Fruit fly (Drosophila melanogaster) whole organism, embryonic: ENCODE data around the gene Gale.
A peak's percentile ranks its signal among the peaks of the same experiment; 100 is the strongest.

Experiments used
- Asciz ChIP-seq: fragments of 200-800 bp; sonication (Bioruptor generic); optimal IDR thresholded peaks from 2 replicates; lab custom pipeline; 2017; ENCODE audit warnings: missing biosample characterization, mild to moderate bottlenecking, missing genetic modification characterization, missing genetic modification reagents
- CG10321 ChIP-seq: fragments of 200-800 bp; sonication (Bioruptor generic); IDR thresholded peaks from 2 replicates; pipeline ENCODE4 v1.3.6; 2022; ENCODE audit warnings: missing biosample characterization, missing genetic modification characterization
- CG10654 ChIP-seq: fragments of 200-800 bp; sonication (Bioruptor generic); optimal IDR thresholded peaks from 2 replicates; lab custom pipeline; 2016; ENCODE audit warnings: missing biosample characterization, missing genetic modification characterization
- CG11456 ChIP-seq: fragments of 200-800 bp; sonication (Bioruptor generic); IDR thresholded peaks from 3 replicates; pipeline ENCODE4 v1.3.6; 2022; ENCODE audit warnings: missing biosample characterization, missing genetic modification characterization
- CG11695 ChIP-seq: fragments of 200-800 bp; sonication (Bioruptor generic); IDR thresholded peaks from 3 replicates; pipeline ENCODE4 v1.3.6; 2022; ENCODE audit warnings: missing biosample characterization, missing genetic modification characterization
- CG12391 ChIP-seq: fragments of 200-800 bp; sonication (Bioruptor generic); optimal IDR thresholded peaks from 3 replicates; lab custom pipeline; 2018; ENCODE audit warnings: missing biosample characterization, mild to moderate bottlenecking, missing genetic modification characterization, moderate library complexity
- CG13624 ChIP-seq: fragments of 200-800 bp; sonication (Bioruptor generic); optimal IDR thresholded peaks from 2 replicates; lab custom pipeline; 2016; ENCODE audit warnings: missing biosample characterization, missing genetic modification characterization
- CG13775 ChIP-seq: fragments of 200-800 bp; sonication (Bioruptor generic); optimal IDR thresholded peaks from 3 replicates; lab custom pipeline; 2017; ENCODE audit warnings: missing biosample characterization, mild to moderate bottlenecking, missing genetic modification characterization
- CG15073 ChIP-seq: fragments of 200-800 bp; sonication (Bioruptor generic); optimal IDR thresholded peaks from 2 replicates; lab custom pipeline; 2016; ENCODE audit warnings: missing biosample characterization, missing genetic modification characterization
- CG15479 ChIP-seq: fragments of 200-800 bp; sonication (Bioruptor generic); optimal IDR thresholded peaks from 3 replicates; lab custom pipeline; 2019; ENCODE audit warnings: missing biosample characterization, mild to moderate bottlenecking, missing genetic modification characterization, moderate library complexity
- CG16815 ChIP-seq: fragments of 200-800 bp; sonication (Bioruptor generic); optimal IDR thresholded peaks from 3 replicates; lab custom pipeline; 2017; ENCODE audit warnings: missing biosample characterization, mild to moderate bottlenecking, missing genetic modification characterization
- CG17802 ChIP-seq: fragments of 200-800 bp; sonication (Bioruptor generic); optimal IDR thresholded peaks from 2 replicates; lab custom pipeline; 2018; ENCODE audit warnings: missing biosample characterization, mild to moderate bottlenecking, missing genetic modification characterization, moderate library complexity
- CG18011 ChIP-seq: fragments of 200-800 bp; sonication (Bioruptor generic); optimal IDR thresholded peaks from 2 replicates; lab custom pipeline; 2017; ENCODE audit warnings: missing biosample characterization, missing genetic modification characterization, mild to moderate bottlenecking, moderate library complexity, missing genotype
- CG18764 ChIP-seq: fragments of 200-800 bp; sonication (Bioruptor generic); optimal IDR thresholded peaks from 3 replicates; lab custom pipeline; 2016; ENCODE audit warnings: missing biosample characterization, missing genetic modification characterization
- CG2116 ChIP-seq: fragments of 200-800 bp; sonication (Bioruptor generic); optimal IDR thresholded peaks from 3 replicates; lab custom pipeline; 2018; ENCODE audit warnings: missing biosample characterization, mild to moderate bottlenecking, missing genetic modification characterization
- CG30431 ChIP-seq: fragments of 200-800 bp; sonication (Bioruptor generic); optimal IDR thresholded peaks from 2 replicates; lab custom pipeline; 2017; ENCODE audit warnings: missing biosample characterization, missing genetic modification characterization
- CG3163 ChIP-seq: fragments of 200-800 bp; sonication (Bioruptor generic); optimal IDR thresholded peaks from 3 replicates; lab custom pipeline; 2016; ENCODE audit warnings: missing biosample characterization, missing genetic modification characterization
- CG3995 ChIP-seq: fragments of 200-800 bp; sonication (Bioruptor generic); optimal IDR thresholded peaks from 3 replicates; lab custom pipeline; 2016; ENCODE audit warnings: missing biosample characterization, missing genetic modification characterization
- CG4617 ChIP-seq: fragments of 200-800 bp; sonication (Bioruptor generic); optimal IDR thresholded peaks from 3 replicates; lab custom pipeline; 2016; ENCODE audit warnings: missing biosample characterization, missing genetic modification characterization, borderline replicate concordance
- CG5180 ChIP-seq: fragments of 200-800 bp; sonication (Bioruptor generic); optimal IDR thresholded peaks from 3 replicates; lab custom pipeline; 2017; ENCODE audit warnings: missing biosample characterization, missing genetic modification characterization, mild to moderate bottlenecking, moderate library complexity, missing genetic modification reagents
- CG5953 ChIP-seq: fragments of 200-800 bp; sonication (Bioruptor generic); IDR thresholded peaks from 2 replicates; pipeline ENCODE4 v1.3.6; 2022; ENCODE audit warnings: missing biosample characterization, missing genetic modification characterization
- CG7372 ChIP-seq: fragments of 200-800 bp; sonication (Bioruptor generic); IDR thresholded peaks from 2 replicates; pipeline ENCODE4 v1.3.6; 2022; ENCODE audit warnings: missing biosample characterization, missing genetic modification characterization
- CG7786 ChIP-seq: fragments of 200-800 bp; sonication (Bioruptor generic); optimal IDR thresholded peaks from 2 replicates; lab custom pipeline; 2016; ENCODE audit warnings: missing biosample characterization, missing genetic modification characterization
- CG8281 ChIP-seq: fragments of 200-800 bp; sonication (Bioruptor generic); optimal IDR thresholded peaks from 2 replicates; lab custom pipeline; 2018; ENCODE audit warnings: missing biosample characterization, mild to moderate bottlenecking, missing genetic modification characterization, moderate library complexity
- CG9437 ChIP-seq: fragments of 200-800 bp; sonication (Bioruptor generic); optimal IDR thresholded peaks from 2 replicates; lab custom pipeline; 2018; ENCODE audit warnings: missing biosample characterization, mild to moderate bottlenecking, missing genetic modification characterization
- CG9932 ChIP-seq: fragments of 200-800 bp; sonication (Bioruptor generic); IDR thresholded peaks from 2 replicates; pipeline ENCODE4 v1.3.6; 2022; ENCODE audit warnings: missing biosample characterization, missing genetic modification characterization
- CrebB ChIP-seq: fragments of 200-800 bp; sonication (Bioruptor generic); optimal IDR thresholded peaks from 3 replicates; lab custom pipeline; 2018; ENCODE audit warnings: missing biosample characterization, mild to moderate bottlenecking, missing genetic modification characterization
- Gsc ChIP-seq: fragments of 200-800 bp; sonication (Bioruptor generic); IDR thresholded peaks from 2 replicates; pipeline ENCODE4 v1.3.6; 2022; ENCODE audit warnings: missing biosample characterization, missing genetic modification characterization
- H15 ChIP-seq: fragments of 200-800 bp; sonication (Bioruptor generic); IDR thresholded peaks from 3 replicates; pipeline ENCODE4 v1.3.6; 2022; ENCODE audit warnings: missing biosample characterization, missing genetic modification characterization
- HHEX ChIP-seq: fragments of 200-800 bp; sonication (Bioruptor generic); optimal IDR thresholded peaks from 3 replicates; lab custom pipeline; 2017; ENCODE audit warnings: missing biosample characterization, mild to moderate bottlenecking, missing genetic modification characterization, missing genetic modification reagents
- Hr3 ChIP-seq: fragments of 200-800 bp; sonication (Bioruptor generic); optimal IDR thresholded peaks from 3 replicates; lab custom pipeline; 2016; ENCODE audit warnings: missing biosample characterization, missing genetic modification characterization
- Hsf ChIP-seq: fragments of 200-800 bp; sonication (Bioruptor generic); optimal IDR thresholded peaks from 3 replicates; lab custom pipeline; 2016; ENCODE audit warnings: missing biosample characterization, missing genetic modification characterization
- Lim3 ChIP-seq: fragments of 200-800 bp; sonication (Bioruptor generic); IDR thresholded peaks from 2 replicates; pipeline ENCODE4 v1.3.6; 2022; ENCODE audit warnings: missing biosample characterization, missing genetic modification characterization
- Max ChIP-seq: fragments of 200-800 bp; sonication (Bioruptor generic); optimal IDR thresholded peaks from 2 replicates; lab custom pipeline; 2016; ENCODE audit warnings: missing biosample characterization, mild to moderate bottlenecking, missing genetic modification characterization
- Oli ChIP-seq: fragments of 200-800 bp; sonication (Bioruptor generic); optimal IDR thresholded peaks from 2 replicates; lab custom pipeline; 2018; ENCODE audit warnings: missing biosample characterization, mild to moderate bottlenecking, missing genetic modification characterization, moderate library complexity
- Pdp1 ChIP-seq, 2 experiments: fragments of 200-800 bp; sonication (Bioruptor generic); optimal IDR thresholded peaks; 3 replicates each; lab custom pipeline; 2016; ENCODE audit warnings: missing biosample characterization in 2 of 2, missing genetic modification characterization in 2 of 2, mild to moderate bottlenecking in 1 of 2, moderate library complexity in 1 of 2
- Sox100B ChIP-seq: fragments of 200-800 bp; sonication (Bioruptor generic); optimal IDR thresholded peaks from 3 replicates; lab custom pipeline; 2018; ENCODE audit warnings: missing biosample characterization, mild to moderate bottlenecking, missing genetic modification characterization
- amos ChIP-seq: fragments of 200-800 bp; sonication (Bioruptor generic); IDR thresholded peaks from 2 replicates; pipeline ENCODE4 v1.3.6; 2022; ENCODE audit warnings: missing biosample characterization, missing genetic modification characterization; ENCODE audit not compliant: partially characterized antibody
- croc ChIP-seq: fragments of 200-800 bp; sonication (Bioruptor generic); conservative IDR thresholded peaks from 3 replicates; pipeline ENCODE4 v1.3.6; 2022; ENCODE audit warnings: missing biosample characterization, missing genetic modification characterization
- da ChIP-seq: fragments of 200-800 bp; sonication (Bioruptor generic); optimal IDR thresholded peaks from 2 replicates; lab custom pipeline; 2016; ENCODE audit warnings: missing biosample characterization, missing genetic modification characterization
- dysf ChIP-seq: fragments of 200-800 bp; sonication (Bioruptor generic); IDR thresholded peaks from 3 replicates; pipeline ENCODE4 v1.3.6; 2022; ENCODE audit warnings: missing biosample characterization, missing genetic modification characterization
- fd96Cb ChIP-seq: fragments of 200-800 bp; sonication (Bioruptor generic); optimal IDR thresholded peaks from 2 replicates; lab custom pipeline; 2018; ENCODE audit warnings: missing biosample characterization, mild to moderate bottlenecking, missing genetic modification characterization, moderate library complexity
- fru ChIP-seq: fragments of >200 bp; optimal IDR thresholded peaks from 2 replicates; lab custom pipeline; 2017
- jing ChIP-seq: fragments of 200-800 bp; sonication (Bioruptor generic); optimal IDR thresholded peaks from 2 replicates; lab custom pipeline; 2018; ENCODE audit warnings: missing biosample characterization, mild to moderate bottlenecking, missing genetic modification characterization
- ken ChIP-seq: fragments of 200-800 bp; sonication (Bioruptor generic); IDR thresholded peaks from 3 replicates; pipeline ENCODE4 v1.3.6; 2022; ENCODE audit warnings: missing biosample characterization, missing genetic modification characterization
- lbe ChIP-seq: fragments of 200-800 bp; sonication (Bioruptor generic); optimal IDR thresholded peaks from 2 replicates; lab custom pipeline; 2016; ENCODE audit warnings: missing biosample characterization, mild to moderate bottlenecking, missing genetic modification characterization
- lmd ChIP-seq: fragments of 200-800 bp; sonication (Bioruptor generic); IDR thresholded peaks from 2 replicates; pipeline ENCODE4 v1.3.6; 2022; ENCODE audit warnings: missing biosample characterization, missing genetic modification characterization
- oc ChIP-seq: fragments of 200-800 bp; sonication (Bioruptor generic); optimal IDR thresholded peaks from 2 replicates; lab custom pipeline; 2018; ENCODE audit warnings: missing biosample characterization, mild to moderate bottlenecking, missing genetic modification characterization, moderate library complexity
- org-1 ChIP-seq: fragments of 200-800 bp; sonication (Bioruptor generic); optimal IDR thresholded peaks from 2 replicates; lab custom pipeline; 2017; ENCODE audit warnings: missing biosample characterization, missing genetic modification characterization
- ro ChIP-seq: fragments of 200-800 bp; sonication (Bioruptor generic); IDR thresholded peaks from 2 replicates; pipeline ENCODE4 v1.3.6; 2022; ENCODE audit warnings: missing biosample characterization, missing genetic modification characterization
- vnd ChIP-seq: fragments of 200-800 bp; sonication (Bioruptor generic); IDR thresholded peaks from 3 replicates; pipeline ENCODE4 v1.3.6; 2022; ENCODE audit warnings: missing biosample characterization, missing genetic modification characterization; ENCODE audit not compliant: partially characterized antibody

Gale gene

dm6 chr3L:654019-654418 is 5.7 kb downstream of the Gale start, which contains the start of the genes MED30 and Rev1 (continued):
- peak; percentile 70 for TF ChIP-seq CG10321 (GFP tag; lab: Robert Waterston, UW)
- peak; percentile 88 for TF ChIP-seq da
- TF ChIP-seq fd96Cb (tag; lab: Kevin White, UChicago): peak; percentile 85
- peak; percentile 85 for TF ChIP-seq CG16815 (GFP tag; lab: Kevin White, UChicago)
- peak; percentile 68 for TF ChIP-seq CG5180 (GFP tag; lab: Kevin White, UChicago)
- TF ChIP-seq Sox100B (GFP tag; lab: Kevin White, UChicago): peak; percentile 83
- peak; percentile 13; the same call in 1 of the 2 replicates for TF ChIP-seq Gsc (GFP tag; lab: Robert Waterston, UW)
- peak; percentile 66 for TF ChIP-seq croc
- TF ChIP-seq CG18011 (GFP tag; lab: Kevin White, UChicago): peak; percentile 89
- TF ChIP-seq amos (GFP tag; lab: Robert Waterston, UW): no peak
- TF ChIP-seq CG9932: peak; percentile 97
- peak; percentile 85 for TF ChIP-seq oc (tag; lab: Kevin White, UChicago)
- TF ChIP-seq Pdp1 (GFP tag; optimal IDR thresholded peaks at IDR 0.05; lab: Kevin White, UChicago): peak; percentile 94 to 96
- TF ChIP-seq vnd (GFP tag; lab: Robert Waterston, UW): no peak
- TF ChIP-seq H15 (GFP tag; lab: Robert Waterston, UW): peak; percentile 88
- peak; percentile 77 for TF ChIP-seq CG9437 (GFP tag; lab: Kevin White, UChicago)
- peak; percentile 7 for TF ChIP-seq CG15479 (GFP tag; lab: Kevin White, UChicago)
- peak; percentile 75 for TF ChIP-seq org-1 (GFP tag; lab: Kevin White, UChicago)
- peak; percentile 97 for TF ChIP-seq CG4617
- peak; percentile 95 for TF ChIP-seq Max (GFP tag; lab: Kevin White, UChicago)
- TF ChIP-seq CG2116: peak; percentile 96
- peak; percentile 90 for TF ChIP-seq CG3995
- peak; percentile 86 for TF ChIP-seq CG11456
- peak; percentile 90 for TF ChIP-seq HHEX (GFP tag; lab: Kevin White, UChicago)
- TF ChIP-seq CG30431 (GFP tag; lab: Kevin White, UChicago): peak; percentile 86
- peak; percentile 81 for TF ChIP-seq jing
- TF ChIP-seq lbe (GFP tag; lab: Kevin White, UChicago): peak; percentile 93
- TF ChIP-seq CG8281 (tag; lab: Kevin White, UChicago): peak; percentile 71
- TF ChIP-seq CG13775 (GFP tag; lab: Kevin White, UChicago): peak; percentile 89
- TF ChIP-seq Asciz: peak; percentile 84
- peak; percentile 89 for TF ChIP-seq CG3163 (GFP tag; lab: Kevin White, UChicago)
- peak; percentile 64 for TF ChIP-seq CG15073 (GFP tag; lab: Kevin White, UChicago)
- TF ChIP-seq CG18764: peak; percentile 88
- TF ChIP-seq ken (GFP tag; lab: Robert Waterston, UW): peak; percentile 93
- TF ChIP-seq Hsf (GFP tag; lab: Kevin White, UChicago): peak; percentile 97
- no peak for TF ChIP-seq fru (lab: Kevin White, UChicago)
- peak; percentile 98 for TF ChIP-seq CG13624 (GFP tag; lab: Kevin White, UChicago)
- TF ChIP-seq CG12391 (tag; lab: Kevin White, UChicago): peak; percentile 95
- TF ChIP-seq CG17802: peak; percentile 73
- peak; percentile 91 for TF ChIP-seq lmd (GFP tag; lab: Robert Waterston, UW)
- peak; percentile 88 for TF ChIP-seq Oli (tag; lab: Kevin White, UChicago)
- TF ChIP-seq CG10654 (GFP tag; lab: Kevin White, UChicago): peak; percentile 95
- 0 out of 2 replicates have a peak, but pooled peaks have one; percentile 5 for TF ChIP-seq Lim3
- peak; percentile 69; the same call in 2 of the 3 replicates for TF ChIP-seq CG11695 (GFP tag; lab: Robert Waterston, UW)
- TF ChIP-seq CG7372: peak; percentile 87
- TF ChIP-seq Hr3 (GFP tag; lab: Kevin White, UChicago): peak; percentile 92
- TF ChIP-seq ro: no peak
- TF ChIP-seq CG7786: peak; percentile 97
- TF ChIP-seq dysf: peak; percentile 93
- peak; percentile 79 for TF ChIP-seq CG5953 (GFP tag; lab: Robert Waterston, UW)
- peak; percentile 91 for TF ChIP-seq CrebB (tag; lab: Kevin White, UChicago)
